Worm (Caenorhabditis elegans) whole organism, L2 larva: Measurements from ENCODE around the gene umps-1.

Experiments used
- ceh-16 ChIP-seq: fragments of 150-350 bp; optimal IDR thresholded peaks from 2 replicates; lab custom pipeline; 2014; ENCODE audit warnings: missing biosample characterization, missing genetic modification characterization
- nhr-21 ChIP-seq: fragments of 150-350 bp; optimal IDR thresholded peaks from 2 replicates; lab custom pipeline; 2014; ENCODE audit warnings: missing biosample characterization, missing genetic modification characterization

Gene umps-1

DNA sequence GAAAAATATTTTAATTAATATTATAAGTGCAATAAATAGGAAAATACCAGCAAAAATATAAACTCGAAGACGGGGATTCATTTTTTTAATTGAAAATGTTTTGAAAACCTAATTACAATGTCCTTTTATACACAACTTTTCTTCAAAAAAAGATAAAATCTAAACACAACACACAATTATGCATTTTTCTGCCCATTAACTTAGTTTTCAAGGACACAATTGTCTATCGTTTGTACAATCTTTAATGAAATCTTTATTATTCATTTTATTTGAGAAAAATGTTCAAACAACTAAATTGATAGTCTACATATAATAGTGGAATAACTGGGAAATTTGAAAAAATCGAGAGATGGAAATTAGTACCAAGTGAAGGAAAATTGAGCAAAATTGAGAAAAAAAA, 51.4 kb downstream of the umps-1 start, which contains the start of gene T07A5.1:
Gene T07A5.1 (minus strand): TSS at position 149 of the 400 bp plus-strand sequence.
- TF ChIP-seq ceh-16 (peak; percentile 90), nhr-21 (tag; lab: Kevin White, UChicago) (no peak)
